Worm (Caenorhabditis elegans): Measurements from ENCODE around the gene srsx-18.

srsx-18 gene

DNA sequence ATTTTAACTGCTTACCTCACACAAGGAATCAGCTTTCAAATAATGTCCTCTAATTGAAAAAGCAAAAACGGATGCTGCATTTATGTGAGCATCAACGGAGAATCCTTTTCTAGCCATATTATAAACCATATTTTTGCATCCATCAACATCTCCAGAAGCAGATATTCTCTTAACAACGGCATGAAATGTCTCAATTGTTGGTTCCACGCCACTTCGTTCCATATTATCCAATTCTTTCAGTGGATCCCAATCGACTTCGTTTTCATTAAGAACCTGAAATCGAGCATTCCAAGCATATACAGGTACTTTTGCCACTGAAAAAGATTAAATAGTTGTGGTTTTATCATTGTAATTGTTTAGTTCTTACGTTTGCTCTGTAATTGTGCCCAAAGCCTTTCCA, 5.5 kb upstream of the srsx-18 start:
- TF ChIP-seq rnt-1 (tag; optimal IDR thresholded peaks at IDR 0.05) (no peak), mab-9 (GFP tag; IDR thresholded peaks at IDR 0.05) (no peak), nhr-77 (tag; optimal IDR thresholded peaks at IDR 0.05) (no peak), efl-1 (optimal IDR thresholded peaks at IDR 0.05) (no peak), efl-1 (GFP tag; optimal IDR thresholded peaks at IDR 0.05 in 1 of 2) (peak in 1 of 2 experiments; percentile 75), mdl-1 (tag; optimal IDR thresholded peaks at IDR 0.05) (no peak)

DNA sequence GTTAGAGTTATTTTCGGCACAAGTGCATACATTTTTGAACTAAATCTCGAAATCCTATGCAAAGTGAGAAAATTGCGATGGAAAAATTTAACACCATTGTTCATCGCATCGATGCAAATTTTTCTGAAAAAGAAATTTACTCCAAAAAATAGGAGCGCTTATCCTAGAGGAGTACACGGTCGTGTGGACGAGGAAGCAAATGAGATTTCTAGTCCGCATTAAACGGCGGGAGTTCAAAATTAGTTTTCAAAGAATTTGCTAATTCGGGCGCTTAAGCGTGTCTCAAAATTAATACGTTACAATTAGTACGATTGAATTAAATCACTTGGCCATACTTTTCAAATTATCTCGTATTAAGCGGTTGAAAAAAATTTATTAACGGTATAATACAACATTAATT, 4.6 kb upstream of the srsx-18 start, which contains the start of gene lrpr-1:
lrpr-1 (minus strand) TSS at position 185 of the 400 bp plus-strand sequence.
- no peak for TF ChIP-seq pag-3 (tag; optimal IDR thresholded peaks at IDR 0.05; ENCODE audit: borderline replicate concordance, insufficient read depth)
- TF ChIP-seq nhr-237 (tag; optimal IDR thresholded peaks at IDR 0.05): peak; percentile 45
- peak; percentile 90 for TF ChIP-seq efl-3 (GFP tag; optimal IDR thresholded peaks at IDR 0.05)
- peak in 1 of 2 experiments; percentile 68 for TF ChIP-seq mdl-1 (tag; optimal IDR thresholded peaks at IDR 0.05)
- no peak for TF ChIP-seq unc-30 (tag; optimal IDR thresholded peaks at IDR 0.05)
- TF ChIP-seq mab-9 (GFP tag; IDR thresholded peaks at IDR 0.05): peak; percentile 91
- TF ChIP-seq ceh-8 (GFP tag; optimal IDR thresholded peaks at IDR 0.05): peak; percentile 77
- peak; percentile 71; the same call in 1 of the 2 replicates for TF ChIP-seq ceh-88 (GFP tag; IDR thresholded peaks at IDR 0.05)
- TF ChIP-seq aly-2 (tag; optimal IDR thresholded peaks at IDR 0.05): peak; percentile 68
- peak; percentile 93 for TF ChIP-seq swsn-7 (tag; optimal IDR thresholded peaks at IDR 0.05)
- peak; percentile 93 for TF ChIP-seq nhr-19 (GFP tag; conservative IDR thresholded peaks at IDR 0.05)
- peak; percentile 32 for TF ChIP-seq C34B4.2 (tag; optimal IDR thresholded peaks at IDR 0.05)
- peak; percentile 99 for TF ChIP-seq lin-35 (GFP tag; optimal IDR thresholded peaks at IDR 0.05)
- TF ChIP-seq lsy-2 (tag; optimal IDR thresholded peaks at IDR 0.05): peak; percentile 85 to 87
- peak; percentile 43 for TF ChIP-seq vab-15 (tag; optimal IDR thresholded peaks at IDR 0.05)
- peak; percentile 36 for TF ChIP-seq nhr-77 (tag; optimal IDR thresholded peaks at IDR 0.05)
- peak; percentile 66 for TF ChIP-seq skn-1 (tag; optimal IDR thresholded peaks at IDR 0.05)
- no peak for TF ChIP-seq nhr-76 (tag; optimal IDR thresholded peaks at IDR 0.05)
- peak; percentile 86 for TF ChIP-seq lin-14 (GFP tag; optimal IDR thresholded peaks at IDR 0.05)
- TF ChIP-seq sox-4 (tag; optimal IDR thresholded peaks at IDR 0.05): peak; percentile 98
- peak; percentile 86 for TF ChIP-seq zip-4 (GFP tag; optimal IDR thresholded peaks at IDR 0.05)
- TF ChIP-seq F16B12.6 (tag; optimal IDR thresholded peaks at IDR 0.05): peak; percentile 46
- peak; percentile 98 for TF ChIP-seq nhr-85 (tag)
- TF ChIP-seq nhr-11 (tag; optimal IDR thresholded peaks at IDR 0.05): peak; percentile 71
- TF ChIP-seq ets-5 (GFP tag; IDR thresholded peaks at IDR 0.05): no peak
- no peak for TF ChIP-seq alr-1 (tag; optimal IDR thresholded peaks at IDR 0.05; ENCODE audit: borderline replicate concordance)
- peak; percentile 92 for TF ChIP-seq ceh-63 (GFP tag; optimal IDR thresholded peaks at IDR 0.05)
- no peak for TF ChIP-seq nhr-12 (tag; optimal IDR thresholded peaks at IDR 0.05)
- TF ChIP-seq snu-23 (GFP tag; optimal IDR thresholded peaks at IDR 0.05): peak; percentile 92
- no peak for TF ChIP-seq aha-1 (tag; optimal IDR thresholded peaks at IDR 0.05)
- peak; percentile 96 for TF ChIP-seq nhr-71 (tag; optimal IDR thresholded peaks at IDR 0.05)
- TF ChIP-seq C16A3.4 (tag; optimal IDR thresholded peaks at IDR 0.05): peak; percentile 42
- TF ChIP-seq lin-15B (tag; optimal IDR thresholded peaks at IDR 0.05): peak; percentile 56
- peak; percentile 71 for TF ChIP-seq hlh-4 (tag; optimal IDR thresholded peaks at IDR 0.05)
- peak; percentile 96 for TF ChIP-seq Y116A8C.19 (tag; optimal IDR thresholded peaks at IDR 0.05; ENCODE audit: borderline replicate concordance)
- no peak for TF ChIP-seq pqm-1 (tag; optimal IDR thresholded peaks at IDR 0.05)
- TF ChIP-seq unc-62 (GFP tag; optimal IDR thresholded peaks at IDR 0.05): no peak
- TF ChIP-seq isw-1 (GFP tag; IDR thresholded peaks at IDR 0.05): peak; percentile 86
- TF ChIP-seq tbx-2 (tag; optimal IDR thresholded peaks at IDR 0.05): peak; percentile 97
- TF ChIP-seq xbp-1 (tag; optimal IDR thresholded peaks at IDR 0.05): peak; percentile 96
- TF ChIP-seq rnt-1 (tag; optimal IDR thresholded peaks at IDR 0.05): peak; percentile 100
- TF ChIP-seq ztf-11 (tag; optimal IDR thresholded peaks at IDR 0.05): peak in 1 of 2 experiments; percentile 99
- no peak for TF ChIP-seq ces-1 (GFP tag; optimal IDR thresholded peaks at IDR 0.05)
- peak; percentile 97 for TF ChIP-seq nhr-47 (tag; optimal IDR thresholded peaks at IDR 0.05)
- TF ChIP-seq dpl-1 (GFP tag; optimal IDR thresholded peaks at IDR 0.05): peak; percentile 97 to 99 (median 98)
- peak; percentile 59 for TF ChIP-seq fos-1 (tag; optimal IDR thresholded peaks at IDR 0.05)
- peak; percentile 96 for TF ChIP-seq egl-13 (tag; optimal IDR thresholded peaks at IDR 0.05)
- peak; percentile 93 for TF ChIP-seq nhr-20 (tag; optimal IDR thresholded peaks at IDR 0.05)
- TF ChIP-seq irx-1 (tag; optimal IDR thresholded peaks at IDR 0.05): peak; percentile 98

Measured in whole organism, L1 larva.